Fruit fly (Drosophila melanogaster) whole organism, embryonic: ENCODE results near the gene CG10710.
A peak's percentile ranks its signal among the peaks of the same experiment; 100 is the strongest.

Experiments used
- Atf3 ChIP-seq: fragments of 200-800 bp; sonication (Bioruptor generic); optimal IDR thresholded peaks from 3 replicates; lab custom pipeline; 2016; ENCODE audit warnings: missing biosample characterization, missing genetic modification characterization
- BEAF-32 ChIP-seq: fragments of 200-800 bp; sonication (Bioruptor generic); optimal IDR thresholded peaks from 3 replicates; lab custom pipeline; 2017; ENCODE audit warnings: missing biosample characterization, missing genetic modification characterization, mild to moderate bottlenecking, moderate library complexity, missing genetic modification reagents
- CG1024 ChIP-seq: fragments of 200-800 bp; sonication (Bioruptor generic); IDR thresholded peaks from 2 replicates; pipeline ENCODE4 v1.3.6; 2022; ENCODE audit warnings: missing biosample characterization, missing genetic modification characterization
- CG12744 ChIP-seq: fragments of 200-800 bp; sonication (Bioruptor generic); optimal IDR thresholded peaks from 2 replicates; lab custom pipeline; 2016; ENCODE audit warnings: missing biosample characterization, missing genetic modification characterization
- CG14965 ChIP-seq: fragments of 200-800 bp; sonication (Bioruptor generic); optimal IDR thresholded peaks from 2 replicates; lab custom pipeline; 2016; ENCODE audit warnings: missing biosample characterization, missing genetic modification characterization, borderline replicate concordance
- CG15269 ChIP-seq: fragments of 200-800 bp; sonication (Bioruptor generic); optimal IDR thresholded peaks from 2 replicates; lab custom pipeline; 2018; ENCODE audit warnings: missing biosample characterization, mild to moderate bottlenecking, missing genetic modification characterization, moderate library complexity
- CG15601 ChIP-seq: fragments of 200-800 bp; sonication (Bioruptor generic); optimal IDR thresholded peaks from 3 replicates; lab custom pipeline; 2019; ENCODE audit warnings: missing biosample characterization, mild to moderate bottlenecking, missing genetic modification characterization, moderate library complexity
- CG1647 ChIP-seq: fragments of 200-800 bp; sonication (Bioruptor generic); optimal IDR thresholded peaks from 3 replicates; lab custom pipeline; 2016; ENCODE audit warnings: missing biosample characterization, missing genetic modification characterization
- CG17186 ChIP-seq: fragments of 200-800 bp; sonication (Bioruptor generic); optimal IDR thresholded peaks from 3 replicates; lab custom pipeline; 2017; ENCODE audit warnings: missing biosample characterization, missing genetic modification reagents, missing genetic modification characterization
- CG18011 ChIP-seq: fragments of 200-800 bp; sonication (Bioruptor generic); optimal IDR thresholded peaks from 2 replicates; lab custom pipeline; 2017; ENCODE audit warnings: missing biosample characterization, missing genetic modification characterization, mild to moderate bottlenecking, moderate library complexity, missing genotype
- CG18619 ChIP-seq: fragments of 200-800 bp; sonication (Bioruptor generic); optimal IDR thresholded peaks from 3 replicates; lab custom pipeline; 2017; ENCODE audit warnings: missing biosample characterization, mild to moderate bottlenecking, missing genetic modification characterization
- CG2199 ChIP-seq: fragments of 200-800 bp; sonication (Bioruptor generic); IDR thresholded peaks from 3 replicates; pipeline ENCODE4 v1.3.6; 2022; ENCODE audit warnings: missing biosample characterization, missing genetic modification characterization
- CG32532 ChIP-seq: fragments of 200-800 bp; sonication (Bioruptor generic); IDR thresholded peaks from 2 replicates; pipeline ENCODE4 v1.3.6; 2022; ENCODE audit warnings: missing biosample characterization, missing genetic modification characterization
- CG32767 ChIP-seq: fragments of 200-800 bp; sonication (Bioruptor generic); IDR thresholded peaks from 2 replicates; pipeline ENCODE4 v1.3.6; 2022; ENCODE audit warnings: missing biosample characterization, missing genetic modification characterization
- CG34422 ChIP-seq: fragments of 200-800 bp; sonication (Bioruptor generic); IDR thresholded peaks from 3 replicates; pipeline ENCODE4 v1.3.6; 2022; ENCODE audit warnings: missing biosample characterization, missing genetic modification characterization
- CG4424 ChIP-seq: fragments of 200-800 bp; sonication (Bioruptor generic); optimal IDR thresholded peaks from 3 replicates; lab custom pipeline; 2016; ENCODE audit warnings: missing biosample characterization, missing genetic modification characterization
- CG6689 ChIP-seq: fragments of 200-800 bp; sonication (Bioruptor generic); IDR thresholded peaks from 2 replicates; pipeline ENCODE4 v1.3.6; 2022; ENCODE audit warnings: missing biosample characterization, missing genetic modification characterization
- CG7839 ChIP-seq: fragments of 200-800 bp; sonication (Bioruptor generic); optimal IDR thresholded peaks from 3 replicates; lab custom pipeline; 2018; ENCODE audit warnings: missing biosample characterization, mild to moderate bottlenecking, missing genetic modification characterization, moderate library complexity
- CG8089 ChIP-seq: fragments of 200-800 bp; sonication (Bioruptor generic); optimal IDR thresholded peaks from 3 replicates; lab custom pipeline; 2016; ENCODE audit warnings: missing biosample characterization, missing genetic modification characterization
- CG8944 ChIP-seq: fragments of 200-800 bp; sonication (Bioruptor generic); optimal IDR thresholded peaks from 3 replicates; lab custom pipeline; 2016; ENCODE audit warnings: missing biosample characterization, missing genetic modification characterization
- CG9215 ChIP-seq: fragments of 200-800 bp; sonication (Bioruptor generic); IDR thresholded peaks from 2 replicates; pipeline ENCODE4 v1.3.6; 2022; ENCODE audit warnings: missing biosample characterization, missing genetic modification characterization
- Dip2 ChIP-seq: fragments of 200-800 bp; sonication (Bioruptor generic); IDR thresholded peaks from 2 replicates; pipeline ENCODE4 v1.3.6; 2022; ENCODE audit warnings: missing biosample characterization, missing genetic modification characterization
- Ets97D ChIP-seq: fragments of 200-800 bp; sonication (Bioruptor generic); optimal IDR thresholded peaks from 3 replicates; lab custom pipeline; 2016; ENCODE audit warnings: missing biosample characterization, missing genetic modification characterization
- Gsc ChIP-seq: fragments of 200-800 bp; sonication (Bioruptor generic); IDR thresholded peaks from 2 replicates; pipeline ENCODE4 v1.3.6; 2022; ENCODE audit warnings: missing biosample characterization, missing genetic modification characterization
- Gug ChIP-seq: fragments of 200-800 bp; sonication (Bioruptor generic); IDR thresholded peaks from 4 replicates; pipeline ENCODE4 v1.3.6; 2022; ENCODE audit warnings: missing biosample characterization, missing genetic modification characterization
- H2.0 ChIP-seq: fragments of 200-800 bp; sonication (Bioruptor generic); IDR thresholded peaks from 2 replicates; pipeline ENCODE4 v1.3.6; 2022; ENCODE audit warnings: missing biosample characterization, missing genetic modification characterization
- HHEX ChIP-seq: fragments of 200-800 bp; sonication (Bioruptor generic); optimal IDR thresholded peaks from 3 replicates; lab custom pipeline; 2017; ENCODE audit warnings: missing biosample characterization, mild to moderate bottlenecking, missing genetic modification characterization, missing genetic modification reagents
- Hey ChIP-seq: fragments of 200-800 bp; sonication (Bioruptor generic); optimal IDR thresholded peaks from 3 replicates; lab custom pipeline; 2018; ENCODE audit warnings: missing biosample characterization, mild to moderate bottlenecking, missing genetic modification characterization
- Meics ChIP-seq: fragments of 200-800 bp; sonication (Bioruptor generic); optimal IDR thresholded peaks from 2 replicates; lab custom pipeline; 2017; ENCODE audit warnings: missing biosample characterization, mild to moderate bottlenecking, missing genetic modification characterization
- NC2β ChIP-seq: fragments of 200-800 bp; sonication (Bioruptor generic); optimal IDR thresholded peaks from 2 replicates; lab custom pipeline; 2016; ENCODE audit warnings: missing biosample characterization, missing genetic modification characterization
- Nf-YA ChIP-seq: fragments of 200-800 bp; sonication (Bioruptor generic); IDR thresholded peaks from 2 replicates; pipeline ENCODE4 v1.3.6; 2022; ENCODE audit warnings: missing biosample characterization, missing genetic modification characterization
- Spps ChIP-seq: fragments of 200-800 bp; sonication (Bioruptor generic); optimal IDR thresholded peaks from 2 replicates; lab custom pipeline; 2018; ENCODE audit warnings: missing biosample characterization, mild to moderate bottlenecking, missing genetic modification characterization
- Sry-β ChIP-seq: fragments of 200-800 bp; sonication (Bioruptor generic); optimal IDR thresholded peaks from 2 replicates; lab custom pipeline; 2018; ENCODE audit warnings: missing biosample characterization, mild to moderate bottlenecking, missing genetic modification characterization, moderate library complexity
- YL-1 ChIP-seq: fragments of 200-800 bp; sonication (Bioruptor generic); optimal IDR thresholded peaks from 3 replicates; lab custom pipeline; 2017; ENCODE audit warnings: missing biosample characterization, mild to moderate bottlenecking, missing genetic modification characterization
- ara ChIP-seq: fragments of 200-800 bp; sonication (Bioruptor generic); IDR thresholded peaks from 2 replicates; pipeline ENCODE4 v1.3.6; 2022; ENCODE audit warnings: missing biosample characterization, missing genetic modification characterization
- bcd ChIP-seq: fragments of 200-800 bp; sonication (Bioruptor generic); optimal IDR thresholded peaks from 2 replicates; lab custom pipeline; 2017; ENCODE audit warnings: missing biosample characterization, mild to moderate bottlenecking, missing genetic modification characterization
- cad ChIP-seq: fragments of >200 bp; optimal IDR thresholded peaks from 2 replicates; lab custom pipeline; 2017; ENCODE audit warnings: missing biosample characterization, missing genetic modification characterization
- en ChIP-seq: fragments of 200-800 bp; sonication (Bioruptor generic); optimal IDR thresholded peaks from 2 replicates; lab custom pipeline; 2016; ENCODE audit warnings: missing biosample characterization, missing genetic modification characterization
- esg ChIP-seq: fragments of 200-800 bp; sonication (Bioruptor generic); conservative IDR thresholded peaks from 2 replicates; pipeline ENCODE4 v1.3.6; 2022; ENCODE audit warnings: missing biosample characterization, missing genetic modification characterization
- exex ChIP-seq: fragments of 200-800 bp; sonication (Bioruptor generic); optimal IDR thresholded peaks from 4 replicates; lab custom pipeline; 2018; ENCODE audit warnings: missing biosample characterization, mild to moderate bottlenecking, missing genetic modification characterization, moderate library complexity
- gcm ChIP-seq: fragments of 200-800 bp; sonication (Bioruptor generic); optimal IDR thresholded peaks from 2 replicates; lab custom pipeline; 2019; ENCODE audit warnings: missing biosample characterization, mild to moderate bottlenecking, missing genetic modification characterization, moderate library complexity
- gem ChIP-seq: fragments of 200-800 bp; sonication (Bioruptor generic); optimal IDR thresholded peaks from 2 replicates; lab custom pipeline; 2019; ENCODE audit warnings: missing biosample characterization, mild to moderate bottlenecking, missing genetic modification characterization, moderate library complexity
- nerfin-1 ChIP-seq: fragments of 200-800 bp; sonication (Bioruptor generic); optimal IDR thresholded peaks from 3 replicates; lab custom pipeline; 2019; ENCODE audit warnings: missing biosample characterization, mild to moderate bottlenecking, missing genetic modification characterization, moderate library complexity
- onecut ChIP-seq: fragments of 200-800 bp; sonication (Bioruptor generic); IDR thresholded peaks from 2 replicates; pipeline ENCODE4 v1.3.6; 2022; ENCODE audit warnings: missing biosample characterization, missing genetic modification characterization
- phol ChIP-seq: fragments of 200-800 bp; sonication (Bioruptor generic); optimal IDR thresholded peaks from 3 replicates; lab custom pipeline; 2018; ENCODE audit warnings: missing biosample characterization, mild to moderate bottlenecking, missing genetic modification characterization, moderate library complexity
- rib ChIP-seq: fragments of 200-800 bp; sonication (Bioruptor generic); IDR thresholded peaks from 2 replicates; pipeline ENCODE4 v1.3.6; 2022; ENCODE audit warnings: missing biosample characterization, missing genetic modification characterization
- sqz ChIP-seq: fragments of 200-800 bp; sonication (Bioruptor generic); optimal IDR thresholded peaks from 3 replicates; lab custom pipeline; 2018; ENCODE audit warnings: missing biosample characterization, mild to moderate bottlenecking, missing genetic modification characterization
- tin ChIP-seq: fragments of 200-800 bp; sonication (Bioruptor generic); optimal IDR thresholded peaks from 3 replicates; lab custom pipeline; 2016; ENCODE audit warnings: missing biosample characterization, missing genetic modification characterization
- tup ChIP-seq: fragments of 200-800 bp; sonication (Bioruptor generic); optimal IDR thresholded peaks from 2 replicates; lab custom pipeline; 2016; ENCODE audit warnings: missing biosample characterization, mild to moderate bottlenecking, missing genetic modification characterization, moderate library complexity
- twi ChIP-seq: fragments of 200-800 bp; optimal IDR thresholded peaks from 2 replicates; lab custom pipeline; 2019; ENCODE audit warnings: missing biosample characterization, mild to moderate bottlenecking, missing genetic modification characterization, moderate library complexity
- unpg ChIP-seq: fragments of 200-800 bp; sonication (Bioruptor generic); optimal IDR thresholded peaks from 3 replicates; lab custom pipeline; 2018; ENCODE audit warnings: missing biosample characterization, mild to moderate bottlenecking, missing genetic modification characterization, moderate library complexity

Gene CG10710

dm6 chr3L:13513112-13513538 lies 6.3 kb downstream of the CG10710 start, which contains the start of the genes Vps36 and Liprin-beta (continued):
- TF ChIP-seq BEAF-32 (GFP tag; lab: Kevin White, UChicago) (peak; percentile 99), ara (GFP tag; lab: Robert Waterston, UW) (peak; percentile 63; the same call in 1 of the 2 replicates), CG32532 (GFP tag; lab: Robert Waterston, UW) (peak; percentile 90), CG1647 (GFP tag; lab: Kevin White, UChicago) (peak; percentile 85), CG6689 (peak; percentile 87), Meics (GFP tag; lab: Kevin White, UChicago) (peak; percentile 75), CG17186 (GFP tag; lab: Kevin White, UChicago) (peak; percentile 91), CG15601 (tag; lab: Kevin White, UChicago) (no peak), sqz (GFP tag; lab: Kevin White, UChicago) (no peak), CG9215 (GFP tag; lab: Robert Waterston, UW) (peak; percentile 91), CG4424 (GFP tag; lab: Kevin White, UChicago) (peak; percentile 89), exex (tag; lab: Kevin White, UChicago) (no peak), CG7839 (no peak), CG14965 (GFP tag; lab: Kevin White, UChicago) (peak; percentile 19), CG15269 (no peak), tup (GFP tag; lab: Kevin White, UChicago) (peak; percentile 59), Nf-YA (GFP tag; lab: Robert Waterston, UW) (peak; percentile 65), CG8944 (peak; percentile 94), H2.0 (GFP tag; lab: Robert Waterston, UW) (peak; percentile 89), onecut (GFP tag; lab: Robert Waterston, UW) (no peak), YL-1 (GFP tag; lab: Kevin White, UChicago) (peak; percentile 87), nerfin-1 (tag; lab: Kevin White, UChicago) (no peak), CG8089 (GFP tag; lab: Kevin White, UChicago) (peak; percentile 84), Ets97D (GFP tag; lab: Kevin White, UChicago) (peak; percentile 87), twi (tag; lab: Kevin White, UChicago) (no peak), gcm (GFP tag; lab: Kevin White, UChicago) (no peak), CG1024 (peak; percentile 76), Spps (no peak), esg (GFP tag; lab: Robert Waterston, UW) (peak; percentile 87), Dip2 (peak; percentile 43; the same call in 1 of the 2 replicates), NC2β (GFP tag; lab: Kevin White, UChicago) (peak; percentile 83), rib (GFP tag; lab: Robert Waterston, UW) (peak; percentile 54), CG2199 (GFP tag; lab: Robert Waterston, UW) (0 out of 3 replicates have a peak, but pooled peaks have one; percentile 62), tin (peak; percentile 89), Hey (no peak), cad (GFP tag; lab: Kevin White, UChicago) (no peak), Gug (peak; percentile 93), phol (tag; lab: Kevin White, UChicago) (peak; percentile 89), Atf3 (GFP tag; lab: Kevin White, UChicago) (peak; percentile 86), Gsc (GFP tag; lab: Robert Waterston, UW) (peak; percentile 30; the same call in 1 of the 2 replicates), en (peak; percentile 43), gem (tag; lab: Kevin White, UChicago) (no peak), CG12744 (GFP tag; lab: Kevin White, UChicago) (peak; percentile 89), HHEX (GFP tag; lab: Kevin White, UChicago) (peak; percentile 66), bcd (peak; percentile 88), CG34422 (GFP tag; lab: Robert Waterston, UW) (peak; percentile 90), CG18619 (GFP tag; lab: Kevin White, UChicago) (peak; percentile 75), CG32767 (GFP tag; lab: Robert Waterston, UW) (peak; percentile 80), unpg (GFP tag; lab: Kevin White, UChicago) (no peak), CG18011 (GFP tag; lab: Kevin White, UChicago) (peak; percentile 75), Sry-β (no peak)
